Worm (Caenorhabditis elegans) whole organism, L4/young adult: ENCODE measurements around the gene tax-4.

Experiments used
- W03F9.2 ChIP-seq: fragments of 150-350 bp; optimal IDR thresholded peaks from 2 replicates; lab custom pipeline; 2014; ENCODE audit warnings: missing biosample characterization, missing genetic modification characterization
- dao-5 ChIP-seq: sonication (generic microtip); optimal IDR thresholded peaks from 2 replicates; lab custom pipeline; 2016; ENCODE audit warnings: missing genotype, missing genetic modification characterization, moderate library complexity, missing compliant biosample characterization
- him-1 ChIP-seq: sonication (generic microtip); optimal IDR thresholded peaks from 2 replicates; lab custom pipeline; 2016; ENCODE audit warnings: missing genotype, missing genetic modification reagents, missing genetic modification characterization, missing compliant biosample characterization

ce11 chrIII:9228190-9228589, 46.8 kb downstream of the tax-4 start:
- TF ChIP-seq him-1 (tag; lab: Kevin White, UChicago) (no peak), dao-5 (tag; lab: Kevin White, UChicago) (no peak), W03F9.2 (tag; lab: Kevin White, UChicago) (no peak)
